Worm (Caenorhabditis elegans): Measurements from ENCODE around the gene F58H1.2.

DNA sequence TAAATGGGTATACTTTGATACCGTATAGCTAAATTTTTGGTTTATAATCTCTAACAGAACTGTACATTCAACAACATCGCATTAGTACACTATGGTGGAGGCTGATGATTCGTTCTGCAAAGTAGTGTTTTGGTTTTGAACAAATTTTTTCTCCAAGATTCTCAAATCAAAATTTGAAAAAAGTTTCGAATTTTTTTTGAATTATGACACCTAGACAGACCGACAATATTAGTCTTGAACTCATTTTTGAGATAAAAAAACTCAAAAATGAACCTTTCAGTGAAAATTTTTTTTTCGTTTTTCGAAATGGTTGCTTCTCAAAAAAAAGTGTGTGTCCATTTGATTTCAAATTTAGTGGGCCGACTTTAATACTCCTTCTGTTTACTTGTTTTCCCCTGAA lies 16.5 kb downstream of the F58H1.2 start:
- TF ChIP-seq T22C8.4 (GFP tag; IDR thresholded peaks at IDR 0.05) (no peak), cog-1 (tag; optimal IDR thresholded peaks at IDR 0.05) (no peak), ztf-23 (GFP tag; IDR thresholded peaks at IDR 0.05) (no peak), flt-1 (GFP tag; IDR thresholded peaks at IDR 0.05) (no peak), klf-2 (GFP tag; conservative IDR thresholded peaks at IDR 0.05) (no peak), med-1 (GFP tag; optimal IDR thresholded peaks at IDR 0.05; ENCODE audit: insufficient read depth) (no peak)
